Worm (Caenorhabditis elegans): ENCODE results near the gene nhr-63.

ce11 chrV:15969653-15970052 is 32.7 kb upstream of the nhr-63 start, which contains the start of gene F36G9.7:
- TF ChIP-seq jun-1 (tag; optimal IDR thresholded peaks at IDR 0.05), result no peak
- TF ChIP-seq egl-27 (tag; optimal IDR thresholded peaks at IDR 0.05), result no peak
- TF ChIP-seq daf-16 (GFP tag; optimal IDR thresholded peaks at IDR 0.05), result no peak
- TF ChIP-seq daf-16 (tag; optimal IDR thresholded peaks at IDR 0.05), result no peak
- no peak for TF ChIP-seq dmd-9 (GFP tag; IDR thresholded peaks at IDR 0.05)
- TF ChIP-seq ama-1 (optimal IDR thresholded peaks at IDR 0.05), result no peak
- no peak for TF ChIP-seq madf-9 (GFP tag; conservative IDR thresholded peaks at IDR 0.05)
- no peak for TF ChIP-seq tra-1 (GFP tag; IDR thresholded peaks at IDR 0.05)
- TF ChIP-seq mep-1 (tag; optimal IDR thresholded peaks at IDR 0.05), result no peak
- TF ChIP-seq zag-1 (tag; optimal IDR thresholded peaks at IDR 0.05), result no peak

All from whole organism, L4 larva.